Worm (Caenorhabditis elegans): Measurements from ENCODE around the gene F10G2.10.
"Not testable (repeated sequence)": the region's sequence is repeated elsewhere in the genome, so short reads cannot be mapped to it uniquely, and the experiment has no call there.

F10G2.10 gene

DNA sequence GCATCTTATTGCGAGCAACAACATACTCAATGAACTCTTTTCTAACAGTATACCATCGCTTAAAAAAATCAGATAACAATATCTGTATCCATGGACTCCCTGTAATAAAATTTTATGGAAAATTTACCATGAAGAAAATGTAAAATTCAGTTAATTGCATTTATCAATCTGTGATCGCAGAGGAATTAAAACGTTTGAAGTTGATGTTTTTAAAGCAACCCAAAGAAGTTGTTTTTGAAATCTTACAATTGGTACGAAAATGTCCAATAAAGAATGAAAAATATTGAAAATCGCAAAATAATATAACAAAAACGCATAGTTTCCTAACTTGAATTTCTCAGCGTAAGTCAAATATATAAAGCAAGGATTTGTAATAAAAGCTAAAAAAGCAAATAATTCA, 24.8 kb upstream of the F10G2.10 start, which contains the start of gene srj-32:
Gene srj-32 (minus strand): TSS at position 101 of the 400 bp plus-strand sequence.
- TF ChIP-seq ets-7 (tag; optimal IDR thresholded peaks at IDR 0.05) (no peak), tbx-11 (GFP tag; IDR thresholded peaks at IDR 0.05) (no peak), flt-1 (GFP tag; IDR thresholded peaks at IDR 0.05) (no peak), aly-1 (tag; optimal IDR thresholded peaks at IDR 0.05) (no peak), scrt-1 (GFP tag; IDR thresholded peaks at IDR 0.05) (no peak), ceh-13 (GFP tag; optimal IDR thresholded peaks at IDR 0.05) (no peak), hmg-4 (GFP tag; optimal IDR thresholded peaks at IDR 0.05) (no peak), B0310.2 (tag; optimal IDR thresholded peaks at IDR 0.05) (no peak), pes-1 (GFP tag; IDR thresholded peaks at IDR 0.05) (no peak), tbx-37 (GFP tag; conservative IDR thresholded peaks at IDR 0.05) (no peak), hmbx-1 (tag; optimal IDR thresholded peaks at IDR 0.05) (no peak), ceh-36 (tag; optimal IDR thresholded peaks at IDR 0.05) (no peak), tra-4 (tag; optimal IDR thresholded peaks at IDR 0.05) (no peak), ama-1 (optimal IDR thresholded peaks at IDR 0.05) (no peak), F13C5.2 (tag; optimal IDR thresholded peaks at IDR 0.05) (no peak), hnd-1 (tag; optimal IDR thresholded peaks at IDR 0.05) (no peak), sea-1 (GFP tag; conservative IDR thresholded peaks at IDR 0.05) (no peak)

DNA sequence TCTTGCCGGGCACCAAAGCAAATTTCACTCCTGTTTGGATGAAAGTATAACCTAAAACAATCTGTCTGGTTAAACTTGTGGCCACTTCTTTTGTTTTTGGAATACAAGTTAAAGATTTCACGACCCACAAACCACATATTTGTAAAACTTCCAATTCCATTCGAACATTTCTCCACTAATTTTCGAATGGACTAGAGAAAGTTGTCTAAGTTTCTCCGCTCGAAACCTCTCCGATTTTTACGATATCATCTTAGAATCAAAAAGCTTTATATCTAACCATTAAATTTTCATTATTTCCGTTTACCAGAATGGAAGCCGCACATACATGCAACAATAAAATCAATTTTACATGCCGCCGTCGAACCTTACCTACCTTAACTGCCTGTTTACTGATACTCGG, 23.6 kb upstream of the F10G2.10 start, which contains the start of gene F07G11.3:
Gene F07G11.3 (plus strand): TSS at position 301 of the 400 bp plus-strand sequence.
- TF ChIP-seq tbx-37 (GFP tag; conservative IDR thresholded peaks at IDR 0.05): no peak

DNA sequence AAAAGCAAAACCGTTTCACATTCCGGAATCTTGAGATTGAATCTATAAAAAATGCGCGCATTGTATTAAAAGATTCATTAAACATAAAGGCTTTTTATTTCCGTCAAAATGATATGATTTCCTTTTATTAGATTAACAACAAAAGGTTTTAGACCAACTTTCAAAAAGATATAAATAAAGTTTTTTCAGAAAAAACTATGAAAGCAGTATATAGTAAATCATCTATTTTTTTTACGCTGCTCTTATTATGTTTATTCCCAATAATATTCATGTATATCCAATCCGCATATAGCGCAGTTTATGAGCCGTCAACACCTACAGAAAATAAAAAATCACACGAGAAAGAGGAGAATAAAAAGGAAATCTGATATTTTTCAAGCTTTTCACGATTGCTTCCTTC, 17.5 kb upstream of the F10G2.10 start, which contains the start of gene F07G11.2:
Gene F07G11.2 (plus strand): TSS at position 301 of the 400 bp plus-strand sequence.
- TF ChIP-seq flt-1 (GFP tag; IDR thresholded peaks at IDR 0.05); pes-1 (GFP tag; IDR thresholded peaks at IDR 0.05); B0310.2 (tag; optimal IDR thresholded peaks at IDR 0.05): not testable (repeated sequence)

DNA sequence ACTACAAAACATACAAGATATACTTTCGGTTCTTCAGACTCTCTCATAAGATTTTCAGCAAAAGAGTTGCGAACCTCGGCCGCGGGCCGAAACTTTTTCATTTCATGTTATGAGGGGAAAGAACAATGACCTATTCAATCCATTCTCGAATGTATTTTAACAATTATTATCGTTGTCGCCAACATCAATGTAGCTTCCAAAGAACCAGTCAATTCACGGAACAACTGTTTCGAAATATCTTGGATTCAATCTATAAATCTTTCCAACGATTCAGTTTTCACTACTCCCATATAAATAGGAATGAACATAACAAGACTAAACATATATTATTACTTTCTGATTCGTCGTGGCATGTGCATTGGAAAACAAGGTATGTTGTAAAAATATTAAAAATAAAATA, 14.9 kb upstream of the F10G2.10 start, which contains the start of gene F07G11.1:
Gene F07G11.1 (plus strand): TSS at position 301 of the 400 bp plus-strand sequence.
- no peak for TF ChIP-seq ama-1 (optimal IDR thresholded peaks at IDR 0.05)
- no peak for TF ChIP-seq scrt-1 (GFP tag; IDR thresholded peaks at IDR 0.05)
- no peak for TF ChIP-seq ceh-13 (GFP tag; optimal IDR thresholded peaks at IDR 0.05)
- no peak for TF ChIP-seq ets-7 (tag; optimal IDR thresholded peaks at IDR 0.05)
- TF ChIP-seq ceh-36 (tag; optimal IDR thresholded peaks at IDR 0.05): no peak

DNA sequence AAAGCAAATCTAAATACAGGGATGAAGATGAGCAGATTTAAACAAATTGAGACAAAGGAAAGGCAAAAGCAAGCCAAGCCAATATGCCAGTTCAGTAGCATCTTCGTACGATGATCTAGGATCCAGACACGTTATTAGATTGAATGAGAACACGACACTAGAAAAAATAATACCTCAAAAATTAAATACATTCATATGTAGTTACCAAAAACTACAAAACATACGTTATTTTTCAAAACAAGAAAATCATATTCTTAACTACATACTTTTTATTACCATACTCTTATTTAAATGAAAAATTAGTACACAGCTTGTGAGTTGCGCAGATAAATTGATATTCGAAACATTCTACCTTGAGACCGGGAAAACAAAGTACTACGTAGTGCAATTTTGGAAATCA, 8.8 kb upstream of the F10G2.10 start, which contains the start of gene srx-6:
Gene srx-6 (minus strand): TSS at position 101 of the 400 bp plus-strand sequence.
- TF ChIP-seq tbx-11 (GFP tag; IDR thresholded peaks at IDR 0.05) (no peak), ceh-36 (tag; optimal IDR thresholded peaks at IDR 0.05) (no peak), sea-1 (GFP tag; conservative IDR thresholded peaks at IDR 0.05) (no peak), ama-1 (optimal IDR thresholded peaks at IDR 0.05) (no peak), ceh-13 (GFP tag; optimal IDR thresholded peaks at IDR 0.05) (no peak), scrt-1 (GFP tag; IDR thresholded peaks at IDR 0.05) (no peak), F13C5.2 (tag; optimal IDR thresholded peaks at IDR 0.05) (no peak), pes-1 (GFP tag; IDR thresholded peaks at IDR 0.05) (no peak), hnd-1 (tag; optimal IDR thresholded peaks at IDR 0.05) (no peak), tbx-37 (GFP tag; conservative IDR thresholded peaks at IDR 0.05) (no peak), flt-1 (GFP tag; IDR thresholded peaks at IDR 0.05) (no peak), hmbx-1 (tag; optimal IDR thresholded peaks at IDR 0.05) (no peak), aly-1 (tag; optimal IDR thresholded peaks at IDR 0.05) (no peak), B0310.2 (tag; optimal IDR thresholded peaks at IDR 0.05) (no peak)

DNA sequence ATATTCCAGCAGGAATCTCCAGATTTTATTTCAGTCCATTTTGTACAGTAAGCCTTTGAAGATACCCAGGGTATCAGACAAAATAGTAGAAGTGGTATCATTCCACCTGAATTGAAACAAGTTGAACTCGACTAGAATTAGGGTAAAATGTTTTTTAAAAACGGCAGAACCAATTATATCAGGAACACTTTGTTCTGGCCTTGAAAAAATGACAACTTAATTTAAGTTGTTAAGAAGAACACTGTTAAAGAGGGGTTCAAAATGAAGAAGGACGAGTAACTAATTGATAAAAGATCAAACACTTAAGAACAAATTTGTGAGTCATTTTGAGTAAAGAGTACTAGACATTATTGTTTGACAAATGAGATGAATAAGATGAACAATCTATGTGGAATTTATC, 1.1 kb upstream of the F10G2.10 start, which contains the start of gene lmd-4:
Gene lmd-4 (minus strand): TSS at position 101 of the 400 bp plus-strand sequence.
- no peak for TF ChIP-seq ama-1 (optimal IDR thresholded peaks at IDR 0.05)

DNA sequence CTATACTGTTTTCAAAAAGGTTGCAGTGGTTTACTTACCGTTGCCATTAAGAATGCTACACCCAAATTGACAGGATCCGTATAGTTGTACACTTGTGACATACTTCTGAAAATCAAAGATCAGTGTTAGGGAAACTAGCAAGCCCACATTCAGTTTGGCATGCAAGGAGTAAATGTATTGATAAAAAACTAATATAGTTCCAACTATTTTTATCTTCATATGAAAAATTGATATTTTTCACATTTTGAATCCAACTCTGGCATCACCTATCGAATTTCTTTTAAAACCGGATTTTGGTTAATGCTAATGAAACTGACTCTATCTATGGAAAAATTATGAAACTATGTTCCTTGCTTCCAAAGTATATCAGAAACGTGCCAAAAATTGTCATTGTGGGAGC, 3.3 kb downstream of the F10G2.10 start, which contains the start of gene srx-92:
Gene srx-92 (minus strand): TSS at position 101 of the 400 bp plus-strand sequence.
- TF ChIP-seq pes-1 (GFP tag; IDR thresholded peaks at IDR 0.05) (no peak), ets-7 (tag; optimal IDR thresholded peaks at IDR 0.05) (no peak), tra-4 (tag; optimal IDR thresholded peaks at IDR 0.05) (no peak), hnd-1 (tag; optimal IDR thresholded peaks at IDR 0.05) (no peak), ama-1 (optimal IDR thresholded peaks at IDR 0.05) (no peak), hmg-4 (GFP tag; optimal IDR thresholded peaks at IDR 0.05) (no peak), B0310.2 (tag; optimal IDR thresholded peaks at IDR 0.05) (no peak), ceh-13 (GFP tag; optimal IDR thresholded peaks at IDR 0.05) (no peak), flt-1 (GFP tag; IDR thresholded peaks at IDR 0.05) (no peak), tbx-37 (GFP tag; conservative IDR thresholded peaks at IDR 0.05) (no peak), F13C5.2 (tag; optimal IDR thresholded peaks at IDR 0.05) (no peak), hmbx-1 (tag; optimal IDR thresholded peaks at IDR 0.05) (no peak), scrt-1 (GFP tag; IDR thresholded peaks at IDR 0.05) (no peak), aly-1 (tag; optimal IDR thresholded peaks at IDR 0.05) (no peak), tbx-11 (GFP tag; IDR thresholded peaks at IDR 0.05) (no peak), ceh-36 (tag; optimal IDR thresholded peaks at IDR 0.05) (no peak), sea-1 (GFP tag; conservative IDR thresholded peaks at IDR 0.05) (no peak)

DNA sequence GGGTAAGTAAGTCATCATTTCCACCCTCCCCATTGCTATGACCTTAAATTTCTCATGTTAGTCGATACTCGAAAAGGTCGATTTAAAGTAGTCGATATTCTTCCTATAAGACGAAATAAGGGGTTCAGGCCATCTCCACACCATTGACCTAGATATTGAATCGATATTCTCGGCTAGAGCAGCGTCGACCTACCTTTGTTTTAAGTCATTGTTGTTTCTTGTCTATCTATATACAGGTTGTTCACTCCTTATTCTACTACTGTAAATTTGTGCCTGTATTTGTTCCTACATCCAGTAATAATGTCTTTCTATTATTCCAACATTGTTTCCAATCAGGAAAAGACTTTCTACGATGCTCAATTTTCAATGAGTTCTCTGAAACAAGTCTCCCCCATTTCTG, 4.9 kb downstream of the F10G2.10 start, which contains the start of gene F10G2.4:
Gene F10G2.4 (plus strand): TSS at position 301 of the 400 bp plus-strand sequence.
- no peak for TF ChIP-seq ets-7 (tag; optimal IDR thresholded peaks at IDR 0.05)
- TF ChIP-seq B0310.2 (tag; optimal IDR thresholded peaks at IDR 0.05): no peak

DNA sequence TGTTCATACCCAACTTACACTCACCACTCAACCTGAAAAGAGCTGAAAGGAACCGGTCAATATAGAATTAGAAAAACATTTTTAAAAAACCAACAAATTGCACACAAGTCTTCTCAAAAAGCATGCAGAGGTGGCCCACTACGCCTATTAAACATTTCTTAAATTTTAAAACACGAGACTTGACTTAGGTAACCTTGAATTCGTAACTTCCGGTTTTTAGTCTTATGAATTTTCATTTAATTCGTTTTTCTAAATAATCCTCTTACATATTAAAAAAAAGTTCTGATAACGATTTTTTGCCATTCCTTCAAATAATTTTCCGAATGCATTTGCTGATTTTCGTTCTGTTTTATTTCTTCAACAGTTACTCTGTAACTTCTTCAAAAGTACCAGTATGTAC, 6.1 kb downstream of the F10G2.10 start, which contains the start of gene clec-7:
Gene clec-7 (plus strand): TSS at position 301 of the 400 bp plus-strand sequence.
- no peak for TF ChIP-seq hnd-1 (tag; optimal IDR thresholded peaks at IDR 0.05)
- TF ChIP-seq pes-1 (GFP tag; IDR thresholded peaks at IDR 0.05): no peak
- TF ChIP-seq ceh-36 (tag; optimal IDR thresholded peaks at IDR 0.05): no peak
- TF ChIP-seq hmbx-1 (tag; optimal IDR thresholded peaks at IDR 0.05): no peak
- TF ChIP-seq scrt-1 (GFP tag; IDR thresholded peaks at IDR 0.05): no peak
- no peak for TF ChIP-seq ama-1 (optimal IDR thresholded peaks at IDR 0.05)
- TF ChIP-seq ets-7 (tag; optimal IDR thresholded peaks at IDR 0.05): no peak
- no peak for TF ChIP-seq B0310.2 (tag; optimal IDR thresholded peaks at IDR 0.05)
- no peak for TF ChIP-seq flt-1 (GFP tag; IDR thresholded peaks at IDR 0.05)
- no peak for TF ChIP-seq F13C5.2 (tag; optimal IDR thresholded peaks at IDR 0.05)
- TF ChIP-seq tbx-11 (GFP tag; IDR thresholded peaks at IDR 0.05): no peak
- TF ChIP-seq sea-1 (GFP tag; conservative IDR thresholded peaks at IDR 0.05): no peak
- TF ChIP-seq tra-4 (tag; optimal IDR thresholded peaks at IDR 0.05): no peak
- TF ChIP-seq ceh-13 (GFP tag; optimal IDR thresholded peaks at IDR 0.05): no peak
- TF ChIP-seq aly-1 (tag; optimal IDR thresholded peaks at IDR 0.05): no peak
- no peak for TF ChIP-seq tbx-37 (GFP tag; conservative IDR thresholded peaks at IDR 0.05)
- TF ChIP-seq hmg-4 (GFP tag; optimal IDR thresholded peaks at IDR 0.05): no peak
